Worm (Caenorhabditis elegans) whole organism, early embryonic: Measurements from ENCODE around the gene srx-10.

Experiments used
- B0310.2 ChIP-seq: sonication (generic microtip); optimal IDR thresholded peaks from 2 replicates; lab custom pipeline; 2016; ENCODE audit warnings: mild to moderate bottlenecking, missing genetic modification characterization, missing compliant biosample characterization
- F13C5.2 ChIP-seq: sonication (generic microtip); optimal IDR thresholded peaks from 2 replicates; lab custom pipeline; 2017; ENCODE audit warnings: mild to moderate bottlenecking, missing genetic modification characterization, inconsistent platforms, missing compliant biosample characterization
- aly-1 ChIP-seq: sonication (generic microtip); optimal IDR thresholded peaks from 2 replicates; lab custom pipeline; 2016; ENCODE audit warnings: missing genetic modification characterization, missing compliant biosample characterization
- ama-1 ChIP-seq: fragments of 150-350 bp; optimal IDR thresholded peaks from 2 replicates; lab custom pipeline; 2014
- ceh-36 ChIP-seq: sonication (generic microtip); optimal IDR thresholded peaks from 2 replicates; lab custom pipeline; 2016; ENCODE audit warnings: missing genetic modification characterization, inconsistent platforms, missing compliant biosample characterization
- flt-1 ChIP-seq: fragments of 200-800 bp; sonication (Bioruptor generic); IDR thresholded peaks from 2 replicates; pipeline ENCODE4 v1.3.6; 2022; ENCODE audit warnings: missing genetic modification characterization, missing compliant biosample characterization
- hmbx-1 ChIP-seq: sonication (generic microtip); optimal IDR thresholded peaks from 2 replicates; lab custom pipeline; 2016; ENCODE audit warnings: mild to moderate bottlenecking, missing genetic modification characterization, missing compliant biosample characterization
- hmg-4 ChIP-seq: fragments of 200-800 bp; sonication (Bioruptor generic); optimal IDR thresholded peaks from 2 replicates; lab custom pipeline; 2018; ENCODE audit warnings: mild to moderate bottlenecking, missing genetic modification characterization, missing compliant biosample characterization
- hnd-1 ChIP-seq: sonication (generic microtip); optimal IDR thresholded peaks from 2 replicates; lab custom pipeline; 2016; ENCODE audit warnings: missing genetic modification characterization, missing compliant biosample characterization
- pes-1 ChIP-seq: fragments of 200-800 bp; sonication (Bioruptor generic); IDR thresholded peaks from 2 replicates; pipeline ENCODE4 v1.3.6; 2022; ENCODE audit warnings: missing genetic modification reagents, missing genetic modification characterization, missing compliant biosample characterization
- sea-1 ChIP-seq: fragments of 200-800 bp; sonication (Bioruptor generic); conservative IDR thresholded peaks from 2 replicates; pipeline ENCODE4 v1.3.6; 2022; ENCODE audit warnings: missing genetic modification characterization, missing compliant biosample characterization
- tbx-37 ChIP-seq: fragments of 200-800 bp; sonication (Bioruptor generic); conservative IDR thresholded peaks from 2 replicates; pipeline ENCODE4 v1.3.6; 2022; ENCODE audit warnings: missing genetic modification reagents, missing genetic modification characterization, missing compliant biosample characterization
- tra-4 ChIP-seq: sonication (generic microtip); optimal IDR thresholded peaks from 2 replicates; lab custom pipeline; 2017; ENCODE audit warnings: missing genetic modification characterization, missing compliant biosample characterization

DNA sequence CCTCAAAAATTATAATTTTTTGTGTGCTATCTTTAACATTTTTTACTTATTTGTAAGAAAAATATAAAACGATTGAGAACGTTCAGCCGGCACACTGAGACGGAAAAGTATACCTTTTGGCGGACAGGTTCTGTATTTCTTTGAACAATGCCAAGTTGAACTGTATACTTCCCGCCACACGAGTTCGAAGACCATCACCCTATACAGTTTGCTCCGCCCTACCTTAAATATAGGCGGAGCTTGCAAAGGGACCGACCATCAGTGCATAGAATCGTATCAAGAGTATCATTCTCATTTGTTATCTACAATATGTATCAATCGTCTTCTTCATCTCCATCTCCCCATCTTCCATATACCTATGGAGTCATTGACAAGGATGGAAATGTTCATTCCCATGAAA, 38.5 kb upstream of the srx-10 start, which contains the start of gene end-1:
- TF ChIP-seq hnd-1 (tag; lab: Kevin White, UChicago) (no peak), hmbx-1 (tag; lab: Kevin White, UChicago) (no peak), ama-1 (lab: Kevin White, UChicago) (no peak), ceh-36 (no peak), sea-1 (GFP tag; lab: Robert Waterston, UW) (no peak), tra-4 (tag; lab: Kevin White, UChicago) (no peak), tbx-37 (GFP tag; lab: Robert Waterston, UW) (no peak), hmg-4 (no peak), flt-1 (GFP tag; lab: Robert Waterston, UW) (no peak), aly-1 (tag; lab: Kevin White, UChicago) (no peak), pes-1 (no peak), F13C5.2 (no peak), B0310.2 (tag; lab: Kevin White, UChicago) (no peak)
